Fruit fly (Drosophila melanogaster) whole organism, wandering third instar larva: ENCODE measurements around the gene CG31174.

Experiments used
- CG32264 ChIP-seq: fragments of 200-800 bp; sonication (Bioruptor generic); optimal IDR thresholded peaks from 2 replicates; lab custom pipeline; 2016; ENCODE audit warnings: missing biosample characterization, missing genetic modification characterization
- HLH106 ChIP-seq: fragments of 200-800 bp; optimal IDR thresholded peaks from 3 replicates; lab custom pipeline; 2019; ENCODE audit warnings: missing biosample characterization, mild to moderate bottlenecking, missing genetic modification characterization, moderate library complexity
- Hr78 ChIP-seq: fragments of >200 bp; optimal IDR thresholded peaks from 2 replicates; lab custom pipeline; 2017; ENCODE audit warnings: missing biosample characterization, missing genetic modification characterization
- Jra ChIP-seq: sonication (Bioruptor generic); optimal IDR thresholded peaks from 2 replicates; lab custom pipeline; 2016; ENCODE audit warnings: missing biosample characterization, missing genetic modification characterization
- OdsH ChIP-seq: fragments of 200-800 bp; sonication (Bioruptor generic); optimal IDR thresholded peaks from 2 replicates; lab custom pipeline; 2016; ENCODE audit warnings: missing biosample characterization, mild to moderate bottlenecking, missing genetic modification characterization
- Vsx2 ChIP-seq: fragments of 200-300, 225-300 bp; sonication (Bioruptor generic); optimal IDR thresholded peaks from 2 replicates; lab custom pipeline; 2018; ENCODE audit warnings: missing biosample characterization, missing genetic modification characterization; ENCODE audit not compliant: partially characterized antibody
- br ChIP-seq: fragments of 200-800 bp; sonication (Bioruptor generic); optimal IDR thresholded peaks from 2 replicates; lab custom pipeline; 2016; ENCODE audit warnings: missing biosample characterization, missing genetic modification characterization
- fru ChIP-seq: fragments of 200-800 bp; sonication (Bioruptor generic); optimal IDR thresholded peaks from 3 replicates; lab custom pipeline; 2016; ENCODE audit warnings: missing biosample characterization, mild to moderate bottlenecking, missing genetic modification characterization
- h ChIP-seq: fragments of 200-800 bp; sonication (Bioruptor generic); optimal IDR thresholded peaks from 3 replicates; lab custom pipeline; 2016; ENCODE audit warnings: missing biosample characterization, mild to moderate bottlenecking, missing genetic modification characterization
- pan ChIP-seq: fragments of >200 bp; optimal IDR thresholded peaks from 2 replicates; lab custom pipeline; 2017
- psq ChIP-seq: fragments of 200-800 bp; sonication (Bioruptor generic); optimal IDR thresholded peaks from 3 replicates; lab custom pipeline; 2017; ENCODE audit warnings: missing biosample characterization, mild to moderate bottlenecking, missing genetic modification characterization, moderate library complexity

dm6 chr3R:21867819-21868218 is 1.5 kb downstream of the CG31174 start, which contains the start of the genes CG6569 and Cby:
- TF ChIP-seq pan (lab: Kevin White, UChicago) (no peak), h (no peak), Hr78 (no peak), Vsx2 (GFP tag; lab: Kevin White, UChicago) (no peak), br (GFP tag; lab: Kevin White, UChicago) (no peak), OdsH (GFP tag; lab: Kevin White, UChicago) (no peak), HLH106 (no peak), fru (GFP tag; lab: Kevin White, UChicago) (no peak), Jra (GFP tag; lab: Kevin White, UChicago) (no peak), psq (no peak), CG32264 (GFP tag; lab: Kevin White, UChicago) (no peak)
